Worm (Caenorhabditis elegans): Measurements from ENCODE around the gene zmp-1.
A peak's percentile ranks its signal among the peaks of the same experiment; 100 is the strongest.

zmp-1 gene

DNA sequence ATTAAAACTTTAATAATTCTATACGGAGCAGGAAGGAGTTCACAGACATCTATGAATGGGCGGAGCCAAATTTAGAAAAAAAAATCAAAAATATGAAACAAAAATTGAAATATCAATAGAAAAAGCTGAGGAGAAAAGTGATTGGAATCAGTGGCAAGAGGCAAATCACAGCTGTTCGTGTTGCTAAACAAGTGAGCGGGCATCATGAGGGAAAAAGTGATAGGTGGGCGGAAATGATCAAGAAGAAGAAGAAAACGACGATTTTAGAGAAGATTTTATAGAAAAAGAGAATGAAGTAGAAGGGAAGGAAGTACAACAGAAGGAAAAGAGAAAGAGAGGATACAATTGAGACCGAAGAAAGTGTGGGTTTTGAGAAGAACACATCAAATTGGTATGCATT lies 34.1 kb downstream of the zmp-1 start:
- peak; percentile 59 for TF ChIP-seq hlh-1 (tag; optimal IDR thresholded peaks at IDR 0.05)
- TF ChIP-seq elt-1 (tag; optimal IDR thresholded peaks at IDR 0.05; ENCODE audit: borderline replicate concordance, insufficient read depth): no peak
- peak; percentile 67 for TF ChIP-seq unc-120 (tag; optimal IDR thresholded peaks at IDR 0.05; ENCODE audit: poor library complexity, severe bottlenecking)

DNA sequence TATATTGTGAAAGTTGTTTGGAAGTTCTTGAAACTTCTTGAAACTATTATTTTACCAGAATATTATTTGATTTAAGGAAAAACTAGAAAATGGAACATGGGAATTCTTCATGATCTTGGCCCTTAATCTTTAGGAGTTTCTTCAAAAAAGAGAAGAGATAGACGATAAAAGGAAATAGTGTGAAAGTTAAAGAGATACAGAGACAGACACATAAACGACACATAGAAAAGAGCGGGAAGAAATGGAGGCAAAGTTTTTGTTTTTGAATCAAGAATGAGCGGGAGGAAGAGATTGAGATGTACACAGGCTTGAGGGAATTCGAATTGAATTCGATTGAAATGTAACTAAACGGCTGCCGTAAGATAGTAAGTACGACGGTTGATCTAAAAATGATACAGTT lies 35.3 kb downstream of the zmp-1 start:
- TF ChIP-seq mls-2 (tag; optimal IDR thresholded peaks at IDR 0.05) (no peak), ces-1 (GFP tag; optimal IDR thresholded peaks at IDR 0.05) (peak; percentile 27)

DNA sequence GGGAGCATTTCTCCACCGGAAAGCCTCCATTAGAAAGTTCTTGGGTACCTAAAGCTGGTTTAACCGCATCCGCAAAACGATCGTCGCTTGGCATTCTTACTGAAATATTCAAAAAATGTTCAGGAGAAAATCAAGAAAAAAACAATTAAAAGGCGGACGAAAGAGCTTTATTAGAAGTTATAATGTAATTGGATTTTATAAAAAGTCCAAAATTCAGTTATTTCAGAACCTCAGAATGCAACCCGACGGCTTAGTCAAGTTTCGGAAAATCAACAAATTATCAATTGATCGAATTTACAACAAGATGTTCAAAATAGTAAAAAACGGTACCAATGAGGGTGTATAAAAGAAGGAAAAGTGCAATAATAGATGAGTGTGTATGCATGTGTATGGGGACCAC lies 36.8 kb downstream of the zmp-1 start, which contains the start of gene pxl-1:
TSS of gene pxl-1 (minus strand) at position 101 of the 400 bp plus-strand sequence.
- TF ChIP-seq ceh-43 (GFP tag; optimal IDR thresholded peaks at IDR 0.05) (no peak), lsy-2 (tag; optimal IDR thresholded peaks at IDR 0.05) (no peak), tbx-8 (GFP tag; optimal IDR thresholded peaks at IDR 0.05) (no peak), nhr-2 (tag; optimal IDR thresholded peaks at IDR 0.05) (no peak), unc-39 (tag; optimal IDR thresholded peaks at IDR 0.05) (no peak), ces-1 (GFP tag; optimal IDR thresholded peaks at IDR 0.05) (no peak)

DNA sequence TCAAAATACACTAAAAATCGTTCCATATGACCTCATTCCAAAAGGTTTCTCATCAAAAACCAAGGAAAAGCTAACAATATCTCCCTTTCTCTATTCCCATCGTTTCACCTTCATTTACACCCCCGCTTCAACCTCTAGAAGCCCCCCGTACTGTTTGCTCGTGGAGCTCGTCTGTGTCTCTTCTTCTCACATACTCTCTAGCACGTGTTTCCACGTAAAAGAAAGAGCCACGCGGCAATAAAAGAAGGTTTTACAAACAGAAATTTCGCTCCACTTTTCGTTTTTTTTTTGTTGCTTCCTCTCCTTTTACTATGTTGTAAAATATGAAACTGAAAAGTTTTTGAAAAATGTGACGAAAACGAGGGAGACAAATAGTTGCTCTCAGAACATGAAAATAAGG lies 39.8 kb downstream of the zmp-1 start:
- no peak for TF ChIP-seq hlh-1 (tag; optimal IDR thresholded peaks at IDR 0.05)
- no peak for TF ChIP-seq lsy-2 (tag; optimal IDR thresholded peaks at IDR 0.05)
- no peak for TF ChIP-seq nhr-237 (tag; optimal IDR thresholded peaks at IDR 0.05)
- no peak for TF ChIP-seq ceh-43 (GFP tag; optimal IDR thresholded peaks at IDR 0.05)
- TF ChIP-seq ces-1 (GFP tag; optimal IDR thresholded peaks at IDR 0.05): no peak
- no peak for TF ChIP-seq cnd-1 (tag; optimal IDR thresholded peaks at IDR 0.05)
- TF ChIP-seq drap-1 (GFP tag; optimal IDR thresholded peaks at IDR 0.05): no peak
- no peak for TF ChIP-seq mab-5 (tag; optimal IDR thresholded peaks at IDR 0.05)
- no peak for TF ChIP-seq ceh-83 (GFP tag; optimal IDR thresholded peaks at IDR 0.05)
- no peak for TF ChIP-seq sem-2 (GFP tag; optimal IDR thresholded peaks at IDR 0.05)

DNA sequence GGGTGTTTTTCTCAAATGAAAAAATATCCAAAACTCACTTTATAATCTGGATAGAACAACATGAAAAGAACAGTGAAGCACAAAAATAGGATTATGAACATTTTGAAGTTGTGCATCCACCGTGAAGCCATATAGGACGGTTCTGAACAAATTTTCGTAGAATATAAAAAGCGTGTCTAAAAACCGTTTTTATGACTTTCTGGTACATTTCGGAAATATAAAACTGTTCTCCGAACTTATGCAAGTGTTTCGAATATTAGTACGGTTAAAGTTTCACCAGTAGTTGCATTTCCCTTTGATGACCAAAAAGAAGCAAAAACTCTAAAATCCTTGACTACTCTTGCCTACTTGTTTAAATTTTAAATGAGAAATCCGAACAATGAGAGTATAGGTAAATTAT lies 44.1 kb downstream of the zmp-1 start, which contains the start of gene C28H8.8:
TSS of gene C28H8.8 (minus strand) at position 101 of the 400 bp plus-strand sequence.
- TF ChIP-seq lin-13 (tag; optimal IDR thresholded peaks at IDR 0.05) (no peak), blmp-1 (tag; optimal IDR thresholded peaks at IDR 0.05) (no peak), elt-3 (tag; optimal IDR thresholded peaks at IDR 0.05) (no peak), nhr-2 (tag; optimal IDR thresholded peaks at IDR 0.05) (no peak), flh-1 (GFP tag; optimal IDR thresholded peaks at IDR 0.05) (no peak), unc-39 (tag; optimal IDR thresholded peaks at IDR 0.05) (no peak), nhr-12 (tag; optimal IDR thresholded peaks at IDR 0.05) (no peak), sptf-1 (tag; optimal IDR thresholded peaks at IDR 0.05) (no peak), nhr-237 (tag; optimal IDR thresholded peaks at IDR 0.05) (no peak), ceh-39 (tag; optimal IDR thresholded peaks at IDR 0.05) (no peak), nhr-28 (tag; optimal IDR thresholded peaks at IDR 0.05) (no peak), ceh-43 (GFP tag; optimal IDR thresholded peaks at IDR 0.05) (no peak), ces-1 (GFP tag; optimal IDR thresholded peaks at IDR 0.05) (no peak), pha-4 (tag; optimal IDR thresholded peaks at IDR 0.05) (no peak), lin-32 (GFP tag; optimal IDR thresholded peaks at IDR 0.05) (no peak), unc-62 (GFP tag; optimal IDR thresholded peaks at IDR 0.05) (no peak), snpc-4 (tag; optimal IDR thresholded peaks at IDR 0.05) (no peak), mab-5 (tag; optimal IDR thresholded peaks at IDR 0.05) (no peak)

DNA sequence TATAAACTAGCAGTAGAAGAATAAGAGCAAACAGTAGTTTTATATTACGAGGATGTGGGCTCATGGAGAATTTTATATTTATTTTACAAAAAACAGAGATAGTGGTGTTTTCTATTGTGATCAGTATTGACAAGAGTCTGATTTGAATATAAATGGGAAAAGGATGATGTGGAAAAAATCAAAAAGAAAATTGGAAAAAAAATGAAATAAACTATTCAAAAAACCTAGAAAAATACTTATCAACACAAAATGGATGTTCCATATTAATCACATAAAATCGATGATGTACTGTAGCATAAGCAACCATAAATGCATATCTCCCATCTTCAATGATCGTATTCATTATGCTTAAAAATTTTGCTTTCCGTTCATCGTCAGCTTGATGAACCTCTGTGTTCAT lies 45.9 kb downstream of the zmp-1 start, which contains the start of gene C28H8.7:
TSS of gene C28H8.7 (minus strand) at position 101 of the 400 bp plus-strand sequence.
- no peak for TF ChIP-seq M03D4.4 (tag; optimal IDR thresholded peaks at IDR 0.05)
- no peak for TF ChIP-seq mab-5 (tag; optimal IDR thresholded peaks at IDR 0.05)
- no peak for TF ChIP-seq lin-13 (tag; optimal IDR thresholded peaks at IDR 0.05)
- no peak for TF ChIP-seq nhr-12 (tag; optimal IDR thresholded peaks at IDR 0.05)
- TF ChIP-seq unc-39 (tag; optimal IDR thresholded peaks at IDR 0.05): no peak

DNA sequence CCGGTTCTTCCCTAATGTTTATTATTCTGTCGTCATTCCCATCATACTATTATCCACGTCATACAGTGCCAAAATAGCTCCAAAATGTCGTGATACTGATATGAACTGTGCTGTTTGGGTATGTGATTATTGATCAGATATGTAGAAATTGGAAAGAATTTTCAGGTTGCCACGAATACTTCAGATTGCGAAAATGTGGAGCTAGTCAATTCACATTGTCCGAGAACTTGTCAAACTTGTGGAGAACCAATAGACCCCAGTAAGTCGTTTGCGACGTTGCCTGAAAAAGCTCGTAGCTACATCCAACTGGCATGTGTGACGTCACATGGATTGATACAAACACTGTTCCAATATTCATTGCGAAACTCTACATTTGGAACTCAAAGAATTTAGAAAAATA lies 48.3 kb downstream of the zmp-1 start:
- TF ChIP-seq lin-32 (GFP tag; optimal IDR thresholded peaks at IDR 0.05): no peak
- no peak for TF ChIP-seq bed-3 (GFP tag; optimal IDR thresholded peaks at IDR 0.05)
- no peak for TF ChIP-seq ces-1 (GFP tag; optimal IDR thresholded peaks at IDR 0.05)
- no peak for TF ChIP-seq M03D4.4 (tag; optimal IDR thresholded peaks at IDR 0.05)
- no peak for TF ChIP-seq nhr-2 (tag; optimal IDR thresholded peaks at IDR 0.05)
- TF ChIP-seq lin-13 (tag; optimal IDR thresholded peaks at IDR 0.05): no peak
- TF ChIP-seq tbx-8 (GFP tag; optimal IDR thresholded peaks at IDR 0.05): no peak
- TF ChIP-seq ceh-43 (GFP tag; optimal IDR thresholded peaks at IDR 0.05): no peak
- TF ChIP-seq nhr-28 (tag; optimal IDR thresholded peaks at IDR 0.05): no peak

All from whole organism, mixed stage, embryonic.